Fruit fly (Drosophila melanogaster) whole organism, pupa: Measurements from ENCODE around the gene CG34183.

ENCODE experiments used
- CG10348 ChIP-seq: fragments of 200-800 bp; sonication (Bioruptor generic); IDR thresholded peaks from 2 replicates; pipeline ENCODE4 v1.3.6; 2022; ENCODE audit warnings: missing biosample characterization, missing genetic modification characterization
- CG17806 ChIP-seq: fragments of 200-800 bp; sonication (Bioruptor generic); optimal IDR thresholded peaks from 2 replicates; lab custom pipeline; 2018; ENCODE audit warnings: missing biosample characterization, mild to moderate bottlenecking, missing genetic modification characterization, moderate library complexity

CG34183 gene

DNA sequence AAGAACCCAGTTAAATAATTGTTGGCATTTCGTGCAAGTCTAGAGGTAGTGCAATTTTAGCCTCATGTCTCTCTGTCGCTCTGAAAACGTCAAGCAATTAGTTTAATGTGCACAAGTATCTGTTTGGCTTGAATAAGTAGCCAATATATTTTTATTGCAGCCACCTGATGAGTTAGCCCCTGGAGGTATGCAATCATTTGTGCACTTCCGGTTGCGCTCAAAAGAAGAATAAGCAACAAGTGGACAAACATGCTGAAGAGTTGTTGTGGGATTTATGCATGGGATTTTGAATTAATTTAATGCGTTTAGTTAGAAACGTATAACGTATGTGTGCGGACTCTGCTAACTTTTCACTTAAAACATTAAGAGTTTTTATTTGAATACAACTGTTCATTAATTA is 39.8 kb downstream of the CG34183 start:
- no peak for TF ChIP-seq CG17806 (tag; lab: Kevin White, UChicago)
- no peak for TF ChIP-seq CG10348 (GFP tag; lab: Robert Waterston, UW)
